Fruit fly (Drosophila melanogaster) whole organism, embryonic: ENCODE results near the gene ATPsynC.

Source experiments
- ATbp ChIP-seq: fragments of 200-800 bp; sonication (Bioruptor generic); optimal IDR thresholded peaks from 2 replicates; lab custom pipeline; 2017; ENCODE audit warnings: missing biosample characterization, mild to moderate bottlenecking, missing genetic modification characterization, missing genetic modification reagents
- Blimp-1 ChIP-seq: fragments of 200-800 bp; sonication (Bioruptor generic); optimal IDR thresholded peaks from 3 replicates; lab custom pipeline; 2018; ENCODE audit warnings: missing biosample characterization, missing genetic modification characterization, mild to moderate bottlenecking, moderate library complexity, missing genetic modification reagents
- CG11398 ChIP-seq: fragments of 200-800 bp; sonication (Bioruptor generic); optimal IDR thresholded peaks from 2 replicates; lab custom pipeline; 2016; ENCODE audit warnings: missing biosample characterization, missing genetic modification characterization
- CG11560 ChIP-seq: fragments of 200-800 bp; sonication (Bioruptor generic); IDR thresholded peaks from 3 replicates; pipeline ENCODE4 v1.3.6; 2022; ENCODE audit warnings: missing biosample characterization, missing genetic modification characterization
- CG12071 ChIP-seq: fragments of 200-800 bp; sonication (Bioruptor generic); optimal IDR thresholded peaks from 3 replicates; lab custom pipeline; 2018; ENCODE audit warnings: missing biosample characterization, mild to moderate bottlenecking, missing genetic modification characterization
- CG12299 ChIP-seq: fragments of 200-800 bp; sonication (Bioruptor generic); optimal IDR thresholded peaks from 2 replicates; lab custom pipeline; 2018; ENCODE audit warnings: missing biosample characterization, mild to moderate bottlenecking, missing genetic modification characterization
- CG12391 ChIP-seq: fragments of 200-800 bp; sonication (Bioruptor generic); optimal IDR thresholded peaks from 3 replicates; lab custom pipeline; 2018; ENCODE audit warnings: missing biosample characterization, mild to moderate bottlenecking, missing genetic modification characterization, moderate library complexity
- CG13123 ChIP-seq: fragments of 200-800 bp; sonication (Bioruptor generic); optimal IDR thresholded peaks from 2 replicates; lab custom pipeline; 2016; ENCODE audit warnings: missing biosample characterization, missing genetic modification characterization
- CG18011 ChIP-seq: fragments of 200-800 bp; sonication (Bioruptor generic); optimal IDR thresholded peaks from 2 replicates; lab custom pipeline; 2017; ENCODE audit warnings: missing biosample characterization, missing genetic modification characterization, mild to moderate bottlenecking, moderate library complexity, missing genotype
- CG18599 ChIP-seq: fragments of 200-800 bp; sonication (Bioruptor generic); optimal IDR thresholded peaks from 3 replicates; lab custom pipeline; 2017; ENCODE audit warnings: missing biosample characterization, missing genetic modification characterization, mild to moderate bottlenecking, moderate library complexity, missing genetic modification reagents
- CG30403 ChIP-seq: fragments of 200-800 bp; sonication (Bioruptor generic); optimal IDR thresholded peaks from 3 replicates; lab custom pipeline; 2016; ENCODE audit warnings: missing biosample characterization, missing genetic modification characterization
- CG31365 ChIP-seq: fragments of 200-800 bp; sonication (Bioruptor generic); optimal IDR thresholded peaks from 2 replicates; lab custom pipeline; 2018; ENCODE audit warnings: missing biosample characterization, mild to moderate bottlenecking, missing genetic modification characterization
- CG3281 ChIP-seq: fragments of 200-800 bp; sonication (Bioruptor generic); optimal IDR thresholded peaks from 3 replicates; lab custom pipeline; 2017; ENCODE audit warnings: missing biosample characterization, mild to moderate bottlenecking, missing genetic modification characterization
- CG3726 ChIP-seq: fragments of 200-800 bp; sonication (Bioruptor generic); IDR thresholded peaks from 3 replicates; pipeline ENCODE4, ENCODE4 v1.3.6; 2022; ENCODE audit warnings: missing biosample characterization, missing genetic modification characterization
- CG4854 ChIP-seq: fragments of 200-800 bp; sonication (Bioruptor generic); optimal IDR thresholded peaks from 2 replicates; lab custom pipeline; 2016; ENCODE audit warnings: missing biosample characterization, missing genetic modification characterization, inconsistent platforms
- CG6854 ChIP-seq: fragments of 200-800 bp; sonication (Bioruptor generic); optimal IDR thresholded peaks from 3 replicates; lab custom pipeline; 2017; ENCODE audit warnings: missing biosample characterization, mild to moderate bottlenecking, missing genetic modification characterization
- CG7357 ChIP-seq: fragments of 200-800 bp; sonication (Bioruptor generic); IDR thresholded peaks from 3 replicates; pipeline ENCODE4 v1.3.6; 2022; ENCODE audit warnings: missing biosample characterization, missing genetic modification characterization
- CG7987 ChIP-seq: fragments of 200-800 bp; sonication (Bioruptor generic); optimal IDR thresholded peaks from 2 replicates; lab custom pipeline; 2018; ENCODE audit warnings: missing biosample characterization, mild to moderate bottlenecking, missing genetic modification characterization, moderate library complexity
- CG8765 ChIP-seq: fragments of 200-800 bp; sonication (Bioruptor generic); IDR thresholded peaks from 2 replicates; pipeline ENCODE4 v1.3.6; 2022; ENCODE audit warnings: missing biosample characterization, missing genetic modification characterization
- Chrac-16 ChIP-seq: fragments of 200-800 bp; sonication (Bioruptor generic); optimal IDR thresholded peaks from 3 replicates; lab custom pipeline; 2016; ENCODE audit warnings: missing biosample characterization, missing genetic modification characterization
- CoRest ChIP-seq: fragments of 200-800 bp; sonication (Bioruptor generic); optimal IDR thresholded peaks from 3 replicates; lab custom pipeline; 2018; ENCODE audit warnings: missing biosample characterization, mild to moderate bottlenecking, missing genetic modification characterization, moderate library complexity
- D ChIP-seq, 2 experiments: fragments of 200-800 bp in 1 of 2; fragments of >200 bp in 1 of 2; sonication (Bioruptor generic) in 1 of 2; optimal IDR thresholded peaks; 2 replicates in 1 of 2; 3 replicates in 1 of 2; lab custom pipeline; 2017; ENCODE audit warnings: mild to moderate bottlenecking in 1 of 2, missing biosample characterization in 1 of 2, missing genetic modification characterization in 1 of 2, missing genetic modification reagents in 1 of 2
- Dbx ChIP-seq: fragments of 200-800 bp; sonication (Bioruptor generic); IDR thresholded peaks from 3 replicates; pipeline ENCODE4 v1.3.6; 2022; ENCODE audit warnings: missing biosample characterization, missing genetic modification characterization
- Doc2 ChIP-seq: fragments of 200-800 bp; sonication (Bioruptor generic); IDR thresholded peaks from 2 replicates; pipeline ENCODE4 v1.3.6; 2022; ENCODE audit warnings: missing biosample characterization, missing genetic modification characterization
- GATAe ChIP-seq: fragments of 200-800 bp; sonication (Bioruptor generic); conservative IDR thresholded peaks from 2 replicates; pipeline ENCODE4 v1.3.6; 2022; ENCODE audit warnings: missing biosample characterization, missing genetic modification characterization
- Gsc ChIP-seq: fragments of 200-800 bp; sonication (Bioruptor generic); IDR thresholded peaks from 2 replicates; pipeline ENCODE4 v1.3.6; 2022; ENCODE audit warnings: missing biosample characterization, missing genetic modification characterization
- HmgD ChIP-seq: fragments of 200-800 bp; sonication (Bioruptor generic); optimal IDR thresholded peaks from 3 replicates; lab custom pipeline; 2016; ENCODE audit warnings: missing biosample characterization, missing genetic modification characterization
- Lhr ChIP-seq: fragments of 200-800 bp; sonication (Bioruptor generic); optimal IDR thresholded peaks from 3 replicates; lab custom pipeline; 2017; ENCODE audit warnings: mild to moderate bottlenecking, missing biosample characterization, missing genetic modification reagents, missing genetic modification characterization
- Meics ChIP-seq: fragments of 200-800 bp; sonication (Bioruptor generic); optimal IDR thresholded peaks from 2 replicates; lab custom pipeline; 2017; ENCODE audit warnings: missing biosample characterization, mild to moderate bottlenecking, missing genetic modification characterization
- Mes4 ChIP-seq: fragments of 200-800 bp; sonication (Bioruptor generic); optimal IDR thresholded peaks from 2 replicates; lab custom pipeline; 2016; ENCODE audit warnings: missing biosample characterization, missing genetic modification characterization
- NC2β ChIP-seq: fragments of 200-800 bp; sonication (Bioruptor generic); optimal IDR thresholded peaks from 2 replicates; lab custom pipeline; 2016; ENCODE audit warnings: missing biosample characterization, missing genetic modification characterization
- Nf-YA ChIP-seq: fragments of 200-800 bp; sonication (Bioruptor generic); IDR thresholded peaks from 2 replicates; pipeline ENCODE4 v1.3.6; 2022; ENCODE audit warnings: missing biosample characterization, missing genetic modification characterization
- Rx ChIP-seq: fragments of 200-800 bp; sonication (Bioruptor generic); IDR thresholded peaks from 2 replicates; pipeline ENCODE4 v1.3.6; 2022; ENCODE audit warnings: missing biosample characterization, missing genetic modification characterization
- Sry-δ ChIP-seq: fragments of 200-800 bp; sonication (Bioruptor generic); optimal IDR thresholded peaks from 2 replicates; lab custom pipeline; 2016; ENCODE audit warnings: missing biosample characterization, missing genetic modification characterization
- chif ChIP-seq, 2 experiments: fragments of 200-800 bp; sonication (Bioruptor generic); optimal IDR thresholded peaks; 3 replicates each; lab custom pipeline; 2016; ENCODE audit warnings: missing biosample characterization in 2 of 2, missing genetic modification characterization in 2 of 2
- esg ChIP-seq: fragments of 200-800 bp; sonication (Bioruptor generic); conservative IDR thresholded peaks from 2 replicates; pipeline ENCODE4 v1.3.6; 2022; ENCODE audit warnings: missing biosample characterization, missing genetic modification characterization
- fd96Cb ChIP-seq: fragments of 200-800 bp; sonication (Bioruptor generic); optimal IDR thresholded peaks from 2 replicates; lab custom pipeline; 2018; ENCODE audit warnings: missing biosample characterization, mild to moderate bottlenecking, missing genetic modification characterization, moderate library complexity
- ftz-f1 ChIP-seq: fragments of 200-800 bp; sonication (Bioruptor generic); optimal IDR thresholded peaks from 2 replicates; lab custom pipeline; 2016; ENCODE audit warnings: missing biosample characterization, missing genetic modification characterization
- gem ChIP-seq: fragments of 200-800 bp; sonication (Bioruptor generic); optimal IDR thresholded peaks from 2 replicates; lab custom pipeline; 2019; ENCODE audit warnings: missing biosample characterization, mild to moderate bottlenecking, missing genetic modification characterization, moderate library complexity
- grau ChIP-seq: fragments of 200-800 bp; optimal IDR thresholded peaks from 3 replicates; lab custom pipeline; 2019; ENCODE audit warnings: missing biosample characterization, mild to moderate bottlenecking, missing genetic modification characterization, moderate library complexity
- hbn ChIP-seq: fragments of 200-800 bp; sonication (Bioruptor generic); IDR thresholded peaks from 2 replicates; pipeline ENCODE4 v1.3.6; 2022; ENCODE audit warnings: missing biosample characterization, missing genetic modification characterization; ENCODE audit not compliant: partially characterized antibody
- inv ChIP-seq: fragments of 200-800 bp; sonication (Bioruptor generic); IDR thresholded peaks from 2 replicates; pipeline ENCODE4 v1.3.6; 2022; ENCODE audit warnings: missing biosample characterization, missing genetic modification characterization; ENCODE audit not compliant: partially characterized antibody
- jigr1 ChIP-seq: fragments of 200-800 bp; sonication (Bioruptor generic); IDR thresholded peaks from 3 replicates; pipeline ENCODE4 v1.3.6; 2022; ENCODE audit warnings: missing biosample characterization, missing genetic modification characterization
- nerfin-2 ChIP-seq: fragments of 200-800 bp; sonication (Bioruptor generic); IDR thresholded peaks from 2 replicates; pipeline ENCODE4 v1.3.6; 2022; ENCODE audit warnings: missing biosample characterization, missing genetic modification characterization; ENCODE audit not compliant: partially characterized antibody
- org-1 ChIP-seq: fragments of 200-800 bp; sonication (Bioruptor generic); optimal IDR thresholded peaks from 2 replicates; lab custom pipeline; 2017; ENCODE audit warnings: missing biosample characterization, missing genetic modification characterization
- pita ChIP-seq: fragments of 200-800 bp; sonication (Bioruptor generic); optimal IDR thresholded peaks from 2 replicates; lab custom pipeline; 2017; ENCODE audit warnings: missing biosample characterization, mild to moderate bottlenecking, missing genetic modification characterization
- pzg ChIP-seq: fragments of 200-800 bp; sonication (Bioruptor generic); optimal IDR thresholded peaks from 3 replicates; lab custom pipeline; 2018; ENCODE audit warnings: missing biosample characterization, mild to moderate bottlenecking, missing genetic modification characterization, moderate library complexity
- vfl ChIP-seq: fragments of 200-800 bp; sonication (Bioruptor generic); optimal IDR thresholded peaks from 2 replicates; lab custom pipeline; 2016; ENCODE audit warnings: missing biosample characterization, missing genetic modification characterization

The ATPsynC gene

DNA sequence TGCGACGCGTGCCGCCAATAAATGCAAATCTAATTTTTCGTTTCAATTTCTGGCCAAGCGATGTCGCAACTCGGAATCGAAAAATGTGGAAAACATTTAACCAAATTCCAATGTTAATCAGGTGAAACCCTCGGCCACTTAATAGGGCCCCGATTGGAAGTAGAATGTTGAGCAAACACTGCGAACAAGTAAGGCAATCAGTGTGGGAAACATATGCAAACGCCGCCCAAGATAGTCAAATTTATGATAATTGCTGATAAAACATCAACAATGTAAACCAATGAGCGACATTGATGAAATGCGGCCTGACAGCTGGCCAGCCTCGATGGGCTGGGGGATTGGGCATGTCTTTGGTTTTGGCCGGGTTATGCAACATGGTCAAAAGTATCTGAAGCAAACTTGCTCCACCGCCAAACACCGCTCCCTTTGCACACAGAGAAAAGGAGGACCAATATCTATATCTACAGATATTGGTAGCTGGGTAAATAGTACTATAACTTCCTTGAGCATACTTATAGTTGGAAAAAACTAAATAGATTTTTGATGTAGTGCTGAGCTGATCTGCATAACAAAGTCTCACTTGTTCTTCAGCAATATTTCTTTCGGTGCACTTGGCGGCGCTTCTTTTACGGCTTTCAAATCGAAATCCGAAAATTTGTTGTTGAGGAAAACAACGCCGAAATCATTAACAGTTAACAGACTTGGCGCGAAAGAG is 28.0 kb upstream of the ATPsynC start (continued):
- TF ChIP-seq Lhr (GFP tag; lab: Kevin White, UChicago) (peak; percentile 17), chif (GFP tag; optimal IDR thresholded peaks at IDR 0.05; lab: Kevin White, UChicago) (peak; percentile 61 to 69), CG7987 (GFP tag; lab: Kevin White, UChicago) (peak; percentile 14), CoRest (tag; lab: Kevin White, UChicago) (peak; percentile 84), CG30403 (peak; percentile 74), inv (GFP tag; lab: Robert Waterston, UW) (no peak), Doc2 (GFP tag; lab: Robert Waterston, UW) (no peak), nerfin-2 (GFP tag; lab: Robert Waterston, UW) (no peak), CG12391 (tag; lab: Kevin White, UChicago) (peak; percentile 73), Mes4 (GFP tag; lab: Kevin White, UChicago) (peak; percentile 45), hbn (no peak), Rx (peak; percentile 81), CG18599 (GFP tag; lab: Kevin White, UChicago) (peak; percentile 46), CG11398 (GFP tag; lab: Kevin White, UChicago) (peak; percentile 58), HmgD (GFP tag; lab: Kevin White, UChicago) (no peak), org-1 (GFP tag; lab: Kevin White, UChicago) (peak; percentile 70), CG31365 (tag; lab: Kevin White, UChicago) (peak; percentile 40), CG13123 (GFP tag; lab: Kevin White, UChicago) (peak; percentile 44), CG3281 (peak; percentile 40), CG6854 (GFP tag; lab: Kevin White, UChicago) (peak; percentile 44), fd96Cb (tag; lab: Kevin White, UChicago) (peak; percentile 85), gem (tag; lab: Kevin White, UChicago) (peak; percentile 82), Sry-δ (GFP tag; lab: Kevin White, UChicago) (peak; percentile 20), Meics (peak; percentile 62), Dbx (GFP tag; lab: Robert Waterston, UW) (no peak), CG12299 (tag; lab: Kevin White, UChicago) (peak; percentile 40), ATbp (GFP tag; lab: Kevin White, UChicago) (peak; percentile 65), grau (peak; percentile 74), Chrac-16 (GFP tag; lab: Kevin White, UChicago) (peak; percentile 36), jigr1 (GFP tag; lab: Robert Waterston, UW) (peak; percentile 36; the same call in 1 of the 3 replicates), CG12071 (GFP tag; lab: Kevin White, UChicago) (peak; percentile 75), CG18011 (GFP tag; lab: Kevin White, UChicago) (no peak), pita (GFP tag; lab: Kevin White, UChicago) (no peak), Gsc (GFP tag; lab: Robert Waterston, UW) (peak; percentile 40; the same call in 1 of the 2 replicates), CG4854 (peak; percentile 35), CG7357 (peak; percentile 64), ftz-f1 (GFP tag; lab: Kevin White, UChicago) (no peak), D (optimal IDR thresholded peaks at IDR 0.05; lab: Kevin White, UChicago) (no peak), D (GFP tag; optimal IDR thresholded peaks at IDR 0.05; lab: Kevin White, UChicago) (peak; percentile 67), Nf-YA (GFP tag; lab: Robert Waterston, UW) (peak; percentile 60; the same call in 1 of the 2 replicates), Blimp-1 (GFP tag; lab: Kevin White, UChicago) (peak; percentile 87), pzg (GFP tag; lab: Kevin White, UChicago) (no peak), vfl (GFP tag; lab: Kevin White, UChicago) (no peak), CG8765 (no peak), GATAe (GFP tag; lab: Robert Waterston, UW) (no peak), CG3726 (peak; percentile 54; the same call in 1 of the 3 replicates), esg (peak; percentile 73), NC2β (peak; percentile 27), CG11560 (0 out of 3 replicates have a peak, but pooled peaks have one; percentile 22)
